Worm (Caenorhabditis elegans): ENCODE measurements around the gene C15H11.11.

The C15H11.11 gene

DNA sequence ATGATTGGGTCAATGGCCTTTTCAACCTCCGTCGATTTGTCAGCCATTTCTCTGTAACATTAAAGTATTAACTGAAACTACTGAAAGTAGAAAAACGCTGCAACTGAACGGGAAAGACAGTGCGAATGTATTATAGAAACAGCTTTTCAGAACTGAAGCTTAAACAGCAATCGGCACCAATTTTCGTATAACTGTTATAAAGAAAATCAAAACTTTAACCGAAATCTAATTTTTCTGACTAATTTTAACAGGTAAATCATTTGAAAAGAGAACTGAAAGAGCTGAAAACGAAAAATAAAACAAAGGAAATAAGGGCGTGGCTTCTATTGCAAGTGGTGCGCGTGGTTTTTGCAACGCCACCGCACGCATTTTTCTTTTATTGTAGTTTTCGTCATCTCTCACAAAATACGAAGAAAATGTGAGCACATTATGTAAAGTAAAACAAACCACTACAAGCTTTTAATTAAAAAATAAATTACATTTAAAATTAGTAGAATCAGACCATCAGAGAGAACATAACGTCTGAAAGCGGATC is 9.7 kb downstream of the C15H11.11 start, which contains the start of gene rrsr-1 (continued):
- TF ChIP-seq lin-13 (tag; optimal IDR thresholded peaks at IDR 0.05): no peak
- peak; percentile 54 for TF ChIP-seq drap-1 (GFP tag; optimal IDR thresholded peaks at IDR 0.05)
- TF ChIP-seq unc-62 (GFP tag; optimal IDR thresholded peaks at IDR 0.05): no peak

DNA sequence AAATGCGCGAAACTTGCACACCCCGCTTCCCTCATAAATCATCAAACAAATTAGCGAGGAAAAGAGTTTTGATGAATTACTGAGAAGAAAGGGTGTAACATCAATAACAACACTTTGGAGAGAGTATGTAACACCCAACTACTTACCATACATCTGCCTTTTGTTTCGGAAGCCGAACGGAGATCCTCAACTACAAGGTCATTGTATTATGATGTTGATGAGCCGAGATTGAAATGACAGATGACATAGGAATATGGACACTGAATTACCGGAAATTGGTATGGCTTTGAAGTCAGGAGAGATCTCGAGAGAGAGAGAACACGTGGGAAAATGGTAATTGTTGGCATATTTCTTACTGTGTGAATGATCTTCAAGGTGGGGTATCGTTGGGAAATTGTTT is 10.7 kb downstream of the C15H11.11 start:
- TF ChIP-seq flh-1 (GFP tag; optimal IDR thresholded peaks at IDR 0.05): no peak
- peak; percentile 51 for TF ChIP-seq unc-62 (GFP tag; optimal IDR thresholded peaks at IDR 0.05)
- peak; percentile 42 for TF ChIP-seq ham-2 (GFP tag; optimal IDR thresholded peaks at IDR 0.05)
- TF ChIP-seq lin-32 (GFP tag; optimal IDR thresholded peaks at IDR 0.05): no peak
- TF ChIP-seq sem-2 (GFP tag; optimal IDR thresholded peaks at IDR 0.05): no peak

DNA sequence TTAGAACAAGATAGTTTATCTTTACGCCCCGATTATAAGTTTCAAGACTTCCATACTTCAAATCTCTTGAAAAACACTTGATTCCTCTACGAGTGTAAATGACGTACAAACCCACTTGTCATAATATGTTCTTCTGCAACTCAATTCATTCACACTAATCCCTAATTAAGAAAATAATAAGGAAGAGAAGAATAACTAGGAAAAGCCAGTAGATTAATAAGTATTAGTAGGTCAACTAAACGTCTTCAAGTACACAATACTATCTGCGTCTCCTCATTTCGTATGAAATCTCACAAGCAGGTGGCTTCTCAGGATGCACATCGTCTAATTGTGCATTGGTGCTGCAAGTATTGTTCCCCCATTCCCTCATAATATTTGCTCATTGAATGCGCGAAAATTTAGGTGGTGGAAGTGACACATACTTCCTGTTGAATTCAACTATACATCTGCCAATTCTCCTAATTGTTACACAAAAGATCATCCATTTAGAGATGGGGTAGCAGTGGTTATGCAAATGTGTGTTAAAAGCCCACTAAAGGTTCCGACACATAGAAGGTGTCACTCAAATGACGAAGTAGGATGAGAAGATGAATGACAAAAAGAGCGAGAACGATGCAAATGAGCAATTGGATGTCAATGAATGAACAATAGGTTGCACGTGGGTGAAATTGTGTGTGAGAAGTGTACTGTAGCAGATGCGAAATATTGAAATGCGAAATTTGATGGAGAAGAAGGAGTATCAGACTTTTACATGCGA is 11.9 kb downstream of the C15H11.11 start:
- no peak for TF ChIP-seq elt-3 (tag; optimal IDR thresholded peaks at IDR 0.05)
- peak; percentile 59 for TF ChIP-seq ces-1 (GFP tag; optimal IDR thresholded peaks at IDR 0.05)
- TF ChIP-seq nhr-2 (tag; optimal IDR thresholded peaks at IDR 0.05): peak; percentile 25
- peak; percentile 21 for TF ChIP-seq cnd-1 (tag; optimal IDR thresholded peaks at IDR 0.05)
- no peak for TF ChIP-seq mab-5 (tag; optimal IDR thresholded peaks at IDR 0.05)
- TF ChIP-seq mls-2 (tag; optimal IDR thresholded peaks at IDR 0.05): peak; percentile 32
- TF ChIP-seq M03D4.4 (tag; optimal IDR thresholded peaks at IDR 0.05): no peak
- TF ChIP-seq zip-8 (tag; optimal IDR thresholded peaks at IDR 0.05): no peak

DNA sequence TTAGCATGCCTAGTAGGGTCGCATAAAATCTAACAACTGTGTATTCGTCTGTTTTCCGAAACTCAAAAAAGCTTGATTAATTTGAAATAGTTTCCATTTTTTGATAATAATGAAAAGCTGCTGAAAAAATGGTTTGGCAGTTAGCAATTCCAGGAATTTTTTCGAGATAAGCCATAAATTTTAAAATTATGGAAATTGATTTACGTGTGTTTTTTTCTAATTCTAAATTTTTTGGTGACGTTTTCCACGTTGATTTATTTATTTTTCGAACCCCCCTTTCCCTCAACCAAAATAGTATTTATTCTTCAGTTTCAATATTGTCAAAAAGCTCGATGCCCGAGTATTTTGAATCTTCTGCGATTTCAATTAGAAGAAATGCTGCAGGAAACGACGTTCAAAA is 13.6 kb downstream of the C15H11.11 start, which contains the start of gene F23B12.1:
TSS of gene F23B12.1 (plus strand) at position 301 of the 400 bp plus-strand sequence.
- TF ChIP-seq nhr-2 (tag; optimal IDR thresholded peaks at IDR 0.05) (no peak), elt-1 (tag; optimal IDR thresholded peaks at IDR 0.05; ENCODE audit: borderline replicate concordance, insufficient read depth) (no peak), ceh-39 (tag; optimal IDR thresholded peaks at IDR 0.05) (no peak), nhr-28 (tag; optimal IDR thresholded peaks at IDR 0.05) (no peak), hlh-1 (tag; optimal IDR thresholded peaks at IDR 0.05) (no peak), bed-3 (GFP tag; optimal IDR thresholded peaks at IDR 0.05) (no peak), M03D4.4 (tag; optimal IDR thresholded peaks at IDR 0.05) (no peak), sem-2 (GFP tag; optimal IDR thresholded peaks at IDR 0.05) (no peak), zip-8 (tag; optimal IDR thresholded peaks at IDR 0.05) (no peak), lsy-2 (tag; optimal IDR thresholded peaks at IDR 0.05) (no peak), ztf-11 (tag; optimal IDR thresholded peaks at IDR 0.05) (no peak), tbx-8 (GFP tag; optimal IDR thresholded peaks at IDR 0.05) (no peak), elt-3 (tag; optimal IDR thresholded peaks at IDR 0.05) (no peak), pha-4 (tag; optimal IDR thresholded peaks at IDR 0.05) (no peak), unc-62 (GFP tag; optimal IDR thresholded peaks at IDR 0.05) (no peak), ceh-83 (GFP tag; optimal IDR thresholded peaks at IDR 0.05) (no peak), nhr-12 (tag; optimal IDR thresholded peaks at IDR 0.05) (no peak), nhr-237 (tag; optimal IDR thresholded peaks at IDR 0.05) (no peak), drap-1 (GFP tag; optimal IDR thresholded peaks at IDR 0.05) (no peak)

DNA sequence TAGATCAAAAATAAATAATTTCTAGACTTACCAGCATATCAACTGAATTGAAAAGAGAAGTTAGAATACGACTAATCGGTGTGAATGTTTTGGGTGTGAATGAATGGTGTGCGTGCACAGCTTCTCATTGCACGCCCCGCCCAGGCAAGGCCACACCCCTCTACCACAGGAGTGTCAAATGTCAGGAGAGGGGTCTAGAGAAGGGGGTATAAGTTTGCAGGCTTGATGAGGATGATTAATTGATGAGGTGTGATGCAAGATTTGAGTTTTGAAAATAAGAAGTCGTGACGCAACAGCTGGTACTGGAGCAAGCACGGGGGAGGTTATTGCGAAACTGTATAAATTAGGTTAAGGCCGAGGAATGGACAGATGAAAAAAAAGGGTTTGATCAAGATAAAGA is 17.0 kb downstream of the C15H11.11 start, which contains the start of gene egl-1:
TSS of gene egl-1 (minus strand) at position 101 of the 400 bp plus-strand sequence.
- TF ChIP-seq zip-8 (tag; optimal IDR thresholded peaks at IDR 0.05) (peak; percentile 77), nhr-76 (tag; optimal IDR thresholded peaks at IDR 0.05) (no peak), ces-1 (GFP tag; optimal IDR thresholded peaks at IDR 0.05) (no peak), nhr-28 (tag; optimal IDR thresholded peaks at IDR 0.05) (no peak), lin-13 (tag; optimal IDR thresholded peaks at IDR 0.05) (no peak), mls-2 (tag; optimal IDR thresholded peaks at IDR 0.05) (no peak), unc-39 (tag; optimal IDR thresholded peaks at IDR 0.05) (no peak), nhr-2 (tag; optimal IDR thresholded peaks at IDR 0.05) (no peak)

DNA sequence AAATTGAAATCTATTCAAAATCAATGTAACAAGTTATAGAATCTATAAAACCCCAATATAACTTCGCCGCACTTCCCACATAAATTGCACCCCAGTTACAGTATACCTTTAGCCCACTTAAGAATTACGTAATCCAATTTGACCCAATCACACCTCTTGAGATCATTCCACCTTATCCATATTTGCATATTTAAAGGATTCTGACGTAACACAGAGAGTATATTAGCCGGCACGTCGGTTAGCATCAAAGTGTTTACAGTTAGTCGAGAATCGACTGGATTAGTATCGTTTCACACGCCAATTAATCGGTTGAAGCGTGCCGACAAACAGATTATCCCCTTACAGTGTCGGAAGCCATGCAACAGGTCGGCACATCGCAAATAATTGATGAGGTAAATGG is 18.3 kb downstream of the C15H11.11 start:
- TF ChIP-seq nhr-2 (tag; optimal IDR thresholded peaks at IDR 0.05) (peak; percentile 97), sem-2 (GFP tag; optimal IDR thresholded peaks at IDR 0.05) (no peak), zip-8 (tag; optimal IDR thresholded peaks at IDR 0.05) (peak; percentile 85)

Data from whole organism, mixed stage, embryonic.